Comparison of ENCODE assay signal across 6 fruit fly cellular contexts in the genomic region with DNA sequence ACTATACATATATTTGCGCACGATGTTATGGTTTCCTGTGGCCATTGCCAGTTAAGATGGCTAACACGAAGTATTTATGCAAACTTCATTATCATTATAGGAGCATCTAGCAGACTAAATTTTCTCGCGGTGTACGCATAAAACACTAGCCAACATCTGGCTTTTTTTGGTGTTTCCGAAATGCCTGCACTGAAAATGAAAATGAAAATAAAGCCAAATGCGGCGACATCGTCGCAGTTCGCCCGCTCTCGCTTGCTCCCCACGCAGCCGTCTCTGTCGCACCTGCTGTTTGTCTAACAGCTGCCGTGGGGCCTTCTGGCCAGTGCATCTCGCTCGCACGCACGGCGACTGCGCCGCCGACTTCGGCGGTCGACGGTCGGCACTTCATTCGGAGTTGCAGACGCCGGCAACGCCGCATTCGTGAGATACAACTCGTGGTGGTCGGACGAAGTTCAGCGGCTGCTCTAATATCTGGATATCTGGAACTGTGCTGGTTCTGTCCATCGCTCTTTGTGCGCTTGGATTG.
A peak's percentile ranks its signal among the peaks of the same experiment; 100 is the strongest.
TF ChIP-seq lines count a peak whose summit lies in the region.

A gene (plus strand): TSS at position 411 of the 526 bp plus-strand sequence.

- TF ChIP-seq CTCF in S2 (optimal IDR thresholded peaks at IDR 0.05; lab: Kevin White, UChicago) = peak; percentile 12 to 22
- no peak for TF ChIP-seq CTCF in whole organism, embryonic (GFP tag; optimal IDR thresholded peaks at IDR 0.05; lab: Kevin White, UChicago)

TF ChIP-seq in whole organism, adult, 20 proteins besides CTCF, POLR2A, EP300 and RAD21:
- TF ChIP-seq kay (GFP tag; lab: Kevin White, UChicago; ENCODE audit: borderline replicate concordance) (no peak), pad (GFP tag; optimal IDR thresholded peaks at IDR 0.05; lab: Kevin White, UChicago) (peak; percentile 11), CG12768 (GFP tag; optimal IDR thresholded peaks at IDR 0.05; lab: Kevin White, UChicago) (no peak), tj (GFP tag; optimal IDR thresholded peaks at IDR 0.05; lab: Kevin White, UChicago) (peak; percentile 45), Mnt (GFP tag; optimal IDR thresholded peaks at IDR 0.05; lab: Kevin White, UChicago) (peak; percentile 53), Crg-1 (GFP tag; optimal IDR thresholded peaks at IDR 0.05; lab: Kevin White, UChicago) (no peak)

TF ChIP-seq in whole organism, embryonic, 481 proteins besides CTCF, POLR2A, EP300 and RAD21 (continues in another document):
- TF ChIP-seq Eip74EF (GFP tag; optimal IDR thresholded peaks at IDR 0.05; lab: Kevin White, UChicago) = peak in 1 of 2 experiments; percentile 11
- TF ChIP-seq phol (tag; optimal IDR thresholded peaks at IDR 0.05; lab: Kevin White, UChicago) = peak; percentile 38
- no peak for TF ChIP-seq D (optimal IDR thresholded peaks at IDR 0.05; lab: Kevin White, UChicago)
- no peak for TF ChIP-seq D (GFP tag; optimal IDR thresholded peaks at IDR 0.05; lab: Kevin White, UChicago)
- no peak for TF ChIP-seq cwo (GFP tag; optimal IDR thresholded peaks at IDR 0.05; lab: Kevin White, UChicago)
- TF ChIP-seq bowl (GFP tag; IDR thresholded peaks at IDR 0.05; lab: Robert Waterston, UW) = no peak
- no peak for TF ChIP-seq Side (GFP tag; optimal IDR thresholded peaks at IDR 0.05; lab: Kevin White, UChicago)
- no peak for TF ChIP-seq Mrtf (GFP tag; IDR thresholded peaks at IDR 0.05; lab: Robert Waterston, UW)
- TF ChIP-seq so (GFP tag; IDR thresholded peaks at IDR 0.05; lab: Robert Waterston, UW) = peak; percentile 43; the same call in 1 of the 3 replicates
- TF ChIP-seq Blimp-1 (GFP tag; optimal IDR thresholded peaks at IDR 0.05; lab: Kevin White, UChicago) = peak; percentile 98
- TF ChIP-seq crc (GFP tag; optimal IDR thresholded peaks at IDR 0.05; lab: Kevin White, UChicago) = no peak
- TF ChIP-seq CG1602 (GFP tag; optimal IDR thresholded peaks at IDR 0.05; lab: Kevin White, UChicago) = no peak
- no peak for TF ChIP-seq vnd (GFP tag; IDR thresholded peaks at IDR 0.05; lab: Robert Waterston, UW; ENCODE audit: partially characterized antibody)
- peak; percentile 97 for TF ChIP-seq Deaf1 (tag; optimal IDR thresholded peaks at IDR 0.05; lab: Kevin White, UChicago)
- peak; percentile 26 for TF ChIP-seq ind (GFP tag; optimal IDR thresholded peaks at IDR 0.05; lab: Kevin White, UChicago)
- peak; percentile 36; the same call in 1 of the 3 replicates for TF ChIP-seq otp (GFP tag; IDR thresholded peaks at IDR 0.05; lab: Robert Waterston, UW)
- no peak for TF ChIP-seq prd (optimal IDR thresholded peaks at IDR 0.05; lab: Kevin White, UChicago)
- peak; percentile 35; the same call in 2 of the 3 replicates for TF ChIP-seq prd (GFP tag; IDR thresholded peaks at IDR 0.05; lab: Robert Waterston, UW)
- no peak for TF ChIP-seq CG18619 (GFP tag; optimal IDR thresholded peaks at IDR 0.05; lab: Kevin White, UChicago)

TF ChIP-seq in whole organism, prepupa, 60 proteins besides CTCF, POLR2A, EP300 and RAD21 (continues in another document):
- peak; percentile 46 for TF ChIP-seq CG1621 (tag; optimal IDR thresholded peaks at IDR 0.05; lab: Kevin White, UChicago)
- peak; percentile 19 for TF ChIP-seq Ets96B (tag; optimal IDR thresholded peaks at IDR 0.05; lab: Kevin White, UChicago)
- peak; percentile 24 for TF ChIP-seq CG4318 (GFP tag; optimal IDR thresholded peaks at IDR 0.05; lab: Kevin White, UChicago)
- peak; percentile 87 for TF ChIP-seq svp (GFP tag; lab: Kevin White, UChicago)
- TF ChIP-seq CG8319 (GFP tag; optimal IDR thresholded peaks at IDR 0.05; lab: Kevin White, UChicago) = no peak
- peak; percentile 51; the same call in 1 of the 3 replicates for TF ChIP-seq CG8119 (GFP tag; IDR thresholded peaks at IDR 0.05; lab: Robert Waterston, UW)
- TF ChIP-seq Blimp-1 (GFP tag; optimal IDR thresholded peaks at IDR 0.05; lab: Kevin White, UChicago) = peak; percentile 100
- peak; percentile 24 for TF ChIP-seq CG6792 (GFP tag; optimal IDR thresholded peaks at IDR 0.05; lab: Kevin White, UChicago)
- no peak for TF ChIP-seq CG11902 (GFP tag; optimal IDR thresholded peaks at IDR 0.05; lab: Kevin White, UChicago)
- peak; percentile 27 to 49 for TF ChIP-seq ss (GFP tag; optimal IDR thresholded peaks at IDR 0.05; lab: Kevin White, UChicago)
- peak; percentile 56 for TF ChIP-seq Met (GFP tag; optimal IDR thresholded peaks at IDR 0.05; lab: Kevin White, UChicago)
- TF ChIP-seq Hr39 (GFP tag; optimal IDR thresholded peaks at IDR 0.05; lab: Kevin White, UChicago) = peak; percentile 68
- no peak for TF ChIP-seq salr (GFP tag; optimal IDR thresholded peaks at IDR 0.05; lab: Kevin White, UChicago)
- peak; percentile 3 for TF ChIP-seq CG9139 (GFP tag; optimal IDR thresholded peaks at IDR 0.05; lab: Kevin White, UChicago)
- TF ChIP-seq CG3032 (tag; optimal IDR thresholded peaks at IDR 0.05; lab: Kevin White, UChicago) = peak; percentile 19
- TF ChIP-seq CG6163 (GFP tag; IDR thresholded peaks at IDR 0.05; lab: Robert Waterston, UW) = peak; percentile 71
- peak; percentile 46 for TF ChIP-seq CG6808 (GFP tag; optimal IDR thresholded peaks at IDR 0.05; lab: Kevin White, UChicago)
- TF ChIP-seq cyc (GFP tag; optimal IDR thresholded peaks at IDR 0.05; lab: Kevin White, UChicago) = peak; percentile 37
- peak; percentile 60 for TF ChIP-seq esn (GFP tag; optimal IDR thresholded peaks at IDR 0.05; lab: Kevin White, UChicago)
- no peak for TF ChIP-seq CG7368 (GFP tag; optimal IDR thresholded peaks at IDR 0.05; lab: Kevin White, UChicago)

TF ChIP-seq in whole organism, pupa, 21 proteins besides CTCF, POLR2A, EP300 and RAD21:
- peak; percentile 18 for TF ChIP-seq CG9948 (tag; optimal IDR thresholded peaks at IDR 0.05; lab: Kevin White, UChicago)
- TF ChIP-seq CG34367 (tag; optimal IDR thresholded peaks at IDR 0.05; lab: Kevin White, UChicago) = no peak
- TF ChIP-seq CG4496 (GFP tag; IDR thresholded peaks at IDR 0.05; lab: Robert Waterston, UW) = peak; percentile 78
- TF ChIP-seq CG15710 (tag; optimal IDR thresholded peaks at IDR 0.05; lab: Kevin White, UChicago) = peak; percentile 27
- peak; percentile 73 for TF ChIP-seq Snoo (tag; optimal IDR thresholded peaks at IDR 0.05; lab: Kevin White, UChicago)
- TF ChIP-seq CG13204 (GFP tag; optimal IDR thresholded peaks at IDR 0.05; lab: Kevin White, UChicago) = peak; percentile 99
- peak; percentile 47 for TF ChIP-seq CG8301 (tag; optimal IDR thresholded peaks at IDR 0.05; lab: Kevin White, UChicago)
- TF ChIP-seq CG8159 (tag; optimal IDR thresholded peaks at IDR 0.05; lab: Kevin White, UChicago) = peak; percentile 21
- TF ChIP-seq Pif1B (GFP tag; optimal IDR thresholded peaks at IDR 0.05; lab: Kevin White, UChicago) = peak; percentile 40
- no peak for TF ChIP-seq gl (tag; optimal IDR thresholded peaks at IDR 0.05; lab: Kevin White, UChicago)
- peak; percentile 76 for TF ChIP-seq EcR (GFP tag; optimal IDR thresholded peaks at IDR 0.05; lab: Kevin White, UChicago)
- TF ChIP-seq Ets98B (GFP tag; IDR thresholded peaks at IDR 0.05; lab: Robert Waterston, UW) = peak; percentile 63
- no peak for TF ChIP-seq D1 (tag; optimal IDR thresholded peaks at IDR 0.05; lab: Kevin White, UChicago)
- TF ChIP-seq CG10348 (GFP tag; IDR thresholded peaks at IDR 0.05; lab: Robert Waterston, UW) = no peak
- TF ChIP-seq CG12605 (GFP tag; IDR thresholded peaks at IDR 0.05; lab: Robert Waterston, UW) = peak; percentile 41; the same call in 1 of the 2 replicates
- peak; percentile 70 for TF ChIP-seq CG14655 (GFP tag; optimal IDR thresholded peaks at IDR 0.05; lab: Kevin White, UChicago)
- TF ChIP-seq rn (GFP tag; IDR thresholded peaks at IDR 0.05; lab: Robert Waterston, UW) = no peak
- peak; percentile 70 for TF ChIP-seq CG32121 (GFP tag; IDR thresholded peaks at IDR 0.05; lab: Robert Waterston, UW)
- peak; percentile 34 for TF ChIP-seq CG17806 (tag; optimal IDR thresholded peaks at IDR 0.05; lab: Kevin White, UChicago)
- TF ChIP-seq Pif1A (GFP tag; optimal IDR thresholded peaks at IDR 0.05; lab: Kevin White, UChicago) = peak; percentile 18
- TF ChIP-seq fd96Ca (GFP tag; IDR thresholded peaks at IDR 0.05; lab: Robert Waterston, UW) = peak; percentile 67; the same call in 2 of the 3 replicates
TF ChIP-seq in whole organism, pupa: peak in this region for 16.

TF ChIP-seq in whole organism, wandering third instar larva, 38 proteins besides CTCF, POLR2A, EP300 and RAD21 (continues in another document):
- peak; percentile 21 for TF ChIP-seq fru (GFP tag; optimal IDR thresholded peaks at IDR 0.05; lab: Kevin White, UChicago)
- TF ChIP-seq tai (GFP tag; optimal IDR thresholded peaks at IDR 0.05; lab: Kevin White, UChicago) = no peak
- no peak for TF ChIP-seq sv (GFP tag; optimal IDR thresholded peaks at IDR 0.05; lab: Kevin White, UChicago)
- peak; percentile 28 for TF ChIP-seq h (GFP tag; optimal IDR thresholded peaks at IDR 0.05; lab: Kevin White, UChicago)
- no peak for TF ChIP-seq psq (GFP tag; optimal IDR thresholded peaks at IDR 0.05; lab: Kevin White, UChicago)
- TF ChIP-seq jim (GFP tag; optimal IDR thresholded peaks at IDR 0.05; lab: Kevin White, UChicago) = no peak
- TF ChIP-seq rgr (GFP tag; optimal IDR thresholded peaks at IDR 0.05; lab: Kevin White, UChicago) = peak; percentile 3
- TF ChIP-seq woc (GFP tag; optimal IDR thresholded peaks at IDR 0.05; lab: Kevin White, UChicago) = peak; percentile 58
- peak in 1 of 2 experiments; percentile 40 for TF ChIP-seq foxo (GFP tag; optimal IDR thresholded peaks at IDR 0.05; lab: Kevin White, UChicago)
- TF ChIP-seq HLH106 (tag; optimal IDR thresholded peaks at IDR 0.05; lab: Kevin White, UChicago) = peak; percentile 52
- TF ChIP-seq Sp1 (GFP tag; optimal IDR thresholded peaks at IDR 0.05; lab: Kevin White, UChicago) = peak; percentile 51
- TF ChIP-seq usp (GFP tag; optimal IDR thresholded peaks at IDR 0.05; lab: Kevin White, UChicago) = no peak
- peak; percentile 13 for TF ChIP-seq Dif (GFP tag; optimal IDR thresholded peaks at IDR 0.05; lab: Kevin White, UChicago; ENCODE audit: partially characterized antibody)
- TF ChIP-seq ey (GFP tag; optimal IDR thresholded peaks at IDR 0.05; lab: Kevin White, UChicago) = peak; percentile 48
- TF ChIP-seq pan (optimal IDR thresholded peaks at IDR 0.05; lab: Kevin White, UChicago) = no peak
- no peak for TF ChIP-seq Dfd (GFP tag; optimal IDR thresholded peaks at IDR 0.05; lab: Kevin White, UChicago)
- TF ChIP-seq dsf (GFP tag; optimal IDR thresholded peaks at IDR 0.05; lab: Kevin White, UChicago; ENCODE audit: borderline replicate concordance) = no peak
- TF ChIP-seq dmrt93B (GFP tag; optimal IDR thresholded peaks at IDR 0.05; lab: Kevin White, UChicago) = peak; percentile 9
- peak; percentile 6 for TF ChIP-seq Hnf4 (GFP tag; optimal IDR thresholded peaks at IDR 0.05; lab: Kevin White, UChicago)
- TF ChIP-seq Hr83 (GFP tag; optimal IDR thresholded peaks at IDR 0.05; lab: Kevin White, UChicago; ENCODE audit: poor library complexity, severe bottlenecking) = no peak
- no peak for TF ChIP-seq Mio (GFP tag; optimal IDR thresholded peaks at IDR 0.05; lab: Kevin White, UChicago)
- no peak for TF ChIP-seq CrebA (GFP tag; optimal IDR thresholded peaks at IDR 0.05; lab: Kevin White, UChicago; ENCODE audit: borderline replicate concordance)
- no peak for TF ChIP-seq GATAd (GFP tag; optimal IDR thresholded peaks at IDR 0.05; lab: Kevin White, UChicago)
- no peak for TF ChIP-seq N (GFP tag; optimal IDR thresholded peaks at IDR 0.05; lab: Kevin White, UChicago)
- no peak for TF ChIP-seq br (GFP tag; optimal IDR thresholded peaks at IDR 0.05; lab: Kevin White, UChicago)
